Worm (Caenorhabditis elegans) whole organism, L3 larva: ENCODE data around the gene rod-1.
A peak's percentile ranks its signal among the peaks of the same experiment; 100 is the strongest.

Experiments used
- R02D3.7 ChIP-seq: fragments of 150-350 bp; optimal IDR thresholded peaks from 2 replicates; lab custom pipeline; 2014; ENCODE audit warnings: missing biosample characterization, missing genetic modification characterization
- ZK546.5 ChIP-seq: sonication (generic microtip); optimal IDR thresholded peaks from 2 replicates; lab custom pipeline; 2017; ENCODE audit warnings: missing biosample characterization, missing genetic modification characterization
- aly-2 ChIP-seq: fragments of 150-350 bp; optimal IDR thresholded peaks from 2 replicates; lab custom pipeline; 2014; ENCODE audit warnings: missing biosample characterization, missing genetic modification characterization
- ceh-28 ChIP-seq: fragments of 150-350 bp; optimal IDR thresholded peaks from 2 replicates; lab custom pipeline; 2014; ENCODE audit warnings: missing biosample characterization, missing genetic modification reagents, missing genetic modification characterization
- ceh-82 ChIP-seq: fragments of 150-350 bp; optimal IDR thresholded peaks from 2 replicates; lab custom pipeline; 2014; ENCODE audit warnings: missing biosample characterization, missing genetic modification characterization
- ceh-9 ChIP-seq: sonication (generic microtip); optimal IDR thresholded peaks from 2 replicates; lab custom pipeline; 2018; ENCODE audit warnings: missing biosample characterization, missing genetic modification characterization
- egl-27 ChIP-seq: sonication (generic microtip); optimal IDR thresholded peaks from 4 replicates; lab custom pipeline; 2017; ENCODE audit warnings: missing biosample characterization, missing genetic modification reagents, missing genetic modification characterization
- elt-2 ChIP-seq: sonication (generic microtip); optimal IDR thresholded peaks from 2 replicates; lab custom pipeline; 2016; ENCODE audit warnings: missing genetic modification reagents, mild to moderate bottlenecking, missing genetic modification characterization, missing compliant biosample characterization
- eor-1 ChIP-seq, 2 experiments: fragments of 150-350 bp; optimal IDR thresholded peaks; 2 replicates each; lab custom pipeline; 2014 to 2018; ENCODE audit warnings: missing biosample characterization in 2 of 2, missing genetic modification characterization in 2 of 2
- fkh-2 ChIP-seq: fragments of 150-350 bp; optimal IDR thresholded peaks from 2 replicates; lab custom pipeline; 2014; ENCODE audit warnings: missing biosample characterization, missing genetic modification reagents, missing genetic modification characterization
- hmg-11 ChIP-seq: sonication (generic microtip); optimal IDR thresholded peaks from 2 replicates; lab custom pipeline; 2016; ENCODE audit warnings: missing genetic modification characterization, missing compliant biosample characterization
- jun-1 ChIP-seq: fragments of 150-350 bp; optimal IDR thresholded peaks from 2 replicates; lab custom pipeline; 2014; ENCODE audit warnings: missing biosample characterization, missing genetic modification reagents, missing genetic modification characterization
- lin-15B ChIP-seq: fragments of 150-350 bp; optimal IDR thresholded peaks from 2 replicates; lab custom pipeline; 2014; ENCODE audit warnings: missing biosample characterization, missing genetic modification characterization
- lin-39 ChIP-seq: fragments of 150-350 bp; optimal IDR thresholded peaks from 2 replicates; lab custom pipeline; 2018; ENCODE audit warnings: missing biosample characterization, missing genetic modification reagents, missing genetic modification characterization
- mdl-1 ChIP-seq: fragments of 150-350 bp; optimal IDR thresholded peaks from 2 replicates; lab custom pipeline; 2014; ENCODE audit warnings: missing biosample characterization, missing genetic modification characterization
- mml-1 ChIP-seq: fragments of 150-350 bp; sonication (generic microtip); optimal IDR thresholded peaks from 3 replicates; lab custom pipeline; 2014; ENCODE audit warnings: missing biosample characterization, missing genetic modification characterization
- nfya-1 ChIP-seq: sonication (generic microtip); optimal IDR thresholded peaks from 2 replicates; lab custom pipeline; 2017; ENCODE audit warnings: missing genetic modification characterization, mild to moderate bottlenecking, missing compliant biosample characterization, antibody characterized with exemption, moderate library complexity; ENCODE audit not compliant: insufficient read depth
- nhr-12 ChIP-seq: fragments of 150-350 bp; optimal IDR thresholded peaks from 2 replicates; lab custom pipeline; 2014; ENCODE audit warnings: missing biosample characterization, missing genetic modification characterization
- nhr-23 ChIP-seq: fragments of 150-350 bp; optimal IDR thresholded peaks from 2 replicates; lab custom pipeline; 2014; ENCODE audit warnings: missing biosample characterization, missing genetic modification reagents, missing genetic modification characterization
- nhr-237 ChIP-seq: fragments of 150-350 bp; optimal IDR thresholded peaks from 2 replicates; lab custom pipeline; 2014; ENCODE audit warnings: missing biosample characterization, missing genetic modification characterization
- nhr-25 ChIP-seq: sonication (generic microtip); optimal IDR thresholded peaks from 2 replicates; lab custom pipeline; 2017; ENCODE audit warnings: missing biosample characterization, missing genetic modification characterization
- nhr-28 ChIP-seq: fragments of 150-350 bp; optimal IDR thresholded peaks from 2 replicates; lab custom pipeline; 2014; ENCODE audit warnings: missing biosample characterization, missing genetic modification characterization
- nhr-43 ChIP-seq: sonication (generic microtip); optimal IDR thresholded peaks from 2 replicates; lab custom pipeline; 2016; ENCODE audit warnings: mild to moderate bottlenecking, missing genetic modification characterization, missing compliant biosample characterization; ENCODE audit not compliant: poor library complexity, severe bottlenecking
- nhr-76 ChIP-seq: fragments of 150-350 bp; sonication (generic microtip); optimal IDR thresholded peaks from 5 replicates; lab custom pipeline; 2014; ENCODE audit warnings: missing biosample characterization, missing genetic modification characterization
- skn-1 ChIP-seq: fragments of 150-350 bp; optimal IDR thresholded peaks from 2 replicates; lab custom pipeline; 2014; ENCODE audit warnings: missing biosample characterization, missing genetic modification characterization
- tbx-2 ChIP-seq: sonication (generic microtip); optimal IDR thresholded peaks from 2 replicates; lab custom pipeline; 2016; ENCODE audit warnings: mild to moderate bottlenecking, missing genetic modification characterization, missing compliant biosample characterization
- unc-39 ChIP-seq: sonication (generic microtip); optimal IDR thresholded peaks from 4 replicates; lab custom pipeline; 2017; ENCODE audit warnings: missing biosample characterization, missing genetic modification characterization
- unc-62 ChIP-seq: fragments of 150-350 bp; sonication (generic microtip); optimal IDR thresholded peaks from 4 replicates; lab custom pipeline; 2014; ENCODE audit warnings: missing biosample characterization, missing genetic modification reagents, missing genetic modification characterization
- ztf-11 ChIP-seq: fragments of 150-350 bp; optimal IDR thresholded peaks from 2 replicates; lab custom pipeline; 2014; ENCODE audit warnings: missing biosample characterization, missing genetic modification characterization
- ztf-4 ChIP-seq: fragments of 150-350 bp; optimal IDR thresholded peaks from 2 replicates; lab custom pipeline; 2014; ENCODE audit warnings: missing biosample characterization, missing genetic modification characterization

Gene rod-1

ce11 chrIV:7440238-7440637, 38.0 kb upstream of the rod-1 start:
- TF ChIP-seq unc-62 (GFP tag; lab: Kevin White, UChicago) (no peak), nhr-43 (tag; lab: Kevin White, UChicago) (peak; percentile 8), nfya-1 (tag; lab: Kevin White, UChicago) (no peak), elt-2 (tag; lab: Kevin White, UChicago) (peak; percentile 20)

- TF ChIP-seq egl-27 (no peak), tbx-2 (no peak), hmg-11 (tag; lab: Kevin White, UChicago) (no peak)
Measured at ce11 chrIV:7445236-7445635, 33.0 kb upstream of the rod-1 start, which contains the start of gene valv-1. Gene valv-1, minus strand, starts transcription at chrIV:7445336.

- TF ChIP-seq mml-1 (no peak), nfya-1 (tag; lab: Kevin White, UChicago) (no peak), nhr-237 (tag; lab: Kevin White, UChicago) (no peak), ceh-28 (tag; lab: Kevin White, UChicago) (no peak), ceh-82 (tag; lab: Kevin White, UChicago) (no peak), mdl-1 (tag; lab: Kevin White, UChicago) (no peak), unc-39 (tag; lab: Kevin White, UChicago) (no peak), ceh-9 (tag; lab: Kevin White, UChicago) (no peak)
Measured at ce11 chrIV:7445995-7446394, 32.3 kb upstream of the rod-1 start, which contains the start of gene B0496.1. Gene B0496.1, plus strand, starts transcription at chrIV:7446295.

ce11 chrIV:7447556-7447955, 30.7 kb upstream of the rod-1 start, which contains the start of gene B0496.2:
Gene B0496.2, plus strand, starts transcription at chrIV:7447856.
- no peak for TF ChIP-seq hmg-11 (tag; lab: Kevin White, UChicago)
- TF ChIP-seq, all 47 proteins: peak for 0

- TF ChIP-seq ztf-4 (tag; lab: Kevin White, UChicago), result no peak
- TF ChIP-seq nhr-23, result no peak
- no peak for TF ChIP-seq nhr-12
- no peak for TF ChIP-seq ZK546.5 (tag; lab: Kevin White, UChicago)
- TF ChIP-seq ztf-11 (tag; lab: Kevin White, UChicago), result no peak
- no peak for TF ChIP-seq aly-2 (tag; lab: Kevin White, UChicago)
- TF ChIP-seq ceh-28 (tag; lab: Kevin White, UChicago), result no peak
Measured at ce11 chrIV:7451345-7451744, 26.9 kb upstream of the rod-1 start, which contains the start of gene tes-1. Gene tes-1, minus strand, starts transcription at chrIV:7451445.

- TF ChIP-seq lin-39 (tag; lab: Kevin White, UChicago) (peak; percentile 20), unc-39 (tag; lab: Kevin White, UChicago) (no peak), R02D3.7 (tag; lab: Kevin White, UChicago) (no peak)
Measured at ce11 chrIV:7453661-7454159, 24.5 kb upstream of the rod-1 start.

ce11 chrIV:7454890-7455289, 23.4 kb upstream of the rod-1 start:
- TF ChIP-seq jun-1 (tag; lab: Kevin White, UChicago), result no peak
- TF ChIP-seq nhr-25 (tag; lab: Kevin White, UChicago), result peak; percentile 36
- TF ChIP-seq, all 47 proteins: peak for 1

ce11 chrIV:7456225-7456624, 22.0 kb upstream of the rod-1 start, which contains the start of gene F13B6.1:
Gene F13B6.1, plus strand, starts transcription at chrIV:7456525.
- no peak for TF ChIP-seq ceh-28 (tag; lab: Kevin White, UChicago)
- TF ChIP-seq nhr-28 (tag; lab: Kevin White, UChicago), result no peak
- TF ChIP-seq ceh-82 (tag; lab: Kevin White, UChicago), result no peak
- no peak for TF ChIP-seq nhr-25 (tag; lab: Kevin White, UChicago)
- TF ChIP-seq mdl-1 (tag; lab: Kevin White, UChicago), result no peak
- TF ChIP-seq unc-39 (tag; lab: Kevin White, UChicago), result no peak
- TF ChIP-seq nhr-12, result no peak
- no peak for TF ChIP-seq fkh-2 (tag; lab: Kevin White, UChicago)
- TF ChIP-seq lin-15B (tag; lab: Kevin White, UChicago), result no peak
- no peak for TF ChIP-seq hmg-11 (tag; lab: Kevin White, UChicago)
- TF ChIP-seq skn-1 (tag; lab: Kevin White, UChicago), result no peak
- no peak for TF ChIP-seq eor-1 (tag; optimal IDR thresholded peaks at IDR 0.05; lab: Kevin White, UChicago)
- no peak for TF ChIP-seq ZK546.5 (tag; lab: Kevin White, UChicago)
- TF ChIP-seq unc-62 (GFP tag; lab: Kevin White, UChicago), result no peak
- no peak for TF ChIP-seq nhr-76
